Worm (Caenorhabditis elegans): ENCODE results near the gene cnt-2.

DNA sequence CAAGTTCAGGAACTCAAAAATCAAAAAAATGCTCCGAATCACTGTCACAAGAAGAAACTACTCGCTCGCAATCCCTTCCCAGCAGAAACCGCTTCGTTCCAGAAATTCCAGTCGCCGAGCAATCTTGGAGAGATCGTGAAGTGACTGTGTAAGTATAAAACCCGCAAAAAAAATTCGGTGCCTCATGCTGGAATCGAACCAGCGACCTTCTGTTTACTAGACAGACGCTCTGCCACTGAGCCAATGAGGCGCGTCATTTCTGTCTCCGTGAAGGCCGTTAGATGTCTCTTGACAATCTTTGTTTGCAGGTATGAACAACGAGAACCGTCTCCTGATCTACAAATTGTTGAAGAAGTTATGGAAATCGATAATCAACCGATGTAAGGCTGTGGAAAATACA lies 30.3 kb upstream of the cnt-2 start:
- TF ChIP-seq ama-1 (optimal IDR thresholded peaks at IDR 0.05): no peak
- no peak for TF ChIP-seq pax-3 (tag; optimal IDR thresholded peaks at IDR 0.05)
- no peak for TF ChIP-seq snpc-4 (tag; optimal IDR thresholded peaks at IDR 0.05)
- no peak for TF ChIP-seq zip-4 (GFP tag; optimal IDR thresholded peaks at IDR 0.05)
